Worm (Caenorhabditis elegans): Measurements from ENCODE around the gene F29B9.11.

The F29B9.11 gene

ce11 chrIV:4656380-4656779, 3.6 kb downstream of the F29B9.11 start:
- TF ChIP-seq ztf-29 (GFP tag; IDR thresholded peaks at IDR 0.05) = no peak
- no peak for TF ChIP-seq med-1 (GFP tag; optimal IDR thresholded peaks at IDR 0.05; ENCODE audit: insufficient read depth)
- no peak for TF ChIP-seq flt-1 (GFP tag; IDR thresholded peaks at IDR 0.05)
- no peak for TF ChIP-seq ztf-23 (GFP tag; IDR thresholded peaks at IDR 0.05)
- TF ChIP-seq tab-1 (GFP tag; IDR thresholded peaks at IDR 0.05) = no peak
- no peak for TF ChIP-seq klf-2 (GFP tag; conservative IDR thresholded peaks at IDR 0.05)
- no peak for TF ChIP-seq T22C8.4 (GFP tag; IDR thresholded peaks at IDR 0.05)
- TF ChIP-seq cog-1 (tag; optimal IDR thresholded peaks at IDR 0.05) = no peak
- TF ChIP-seq ref-1 (GFP tag; conservative IDR thresholded peaks at IDR 0.05) = no peak

DNA sequence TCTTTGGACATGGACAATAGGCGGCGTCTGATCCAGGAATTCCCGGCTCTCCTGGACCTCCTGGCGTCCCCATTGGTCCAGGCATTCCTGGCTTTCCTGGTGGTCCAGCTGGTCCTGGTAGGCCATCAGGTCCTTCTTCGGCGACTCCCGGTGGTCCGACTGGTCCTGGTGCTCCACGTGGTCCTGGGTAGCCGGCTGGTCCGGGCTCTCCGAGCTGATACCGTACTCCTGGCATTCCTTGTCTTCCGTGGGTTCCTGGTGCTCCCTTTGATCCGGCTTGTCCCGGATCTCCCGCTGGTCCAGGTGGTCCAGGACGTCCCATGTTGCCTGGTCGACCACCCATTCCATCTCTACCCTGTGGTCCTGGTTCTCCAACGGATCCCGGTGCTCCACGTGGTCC, 4.0 kb downstream of the F29B9.11 start:
- no peak for TF ChIP-seq ref-1 (GFP tag; conservative IDR thresholded peaks at IDR 0.05)
- no peak for TF ChIP-seq klf-2 (GFP tag; conservative IDR thresholded peaks at IDR 0.05)
- TF ChIP-seq T22C8.4 (GFP tag; IDR thresholded peaks at IDR 0.05) = no peak
- TF ChIP-seq tab-1 (GFP tag; IDR thresholded peaks at IDR 0.05) = no peak
- no peak for TF ChIP-seq med-1 (GFP tag; optimal IDR thresholded peaks at IDR 0.05; ENCODE audit: insufficient read depth)
- no peak for TF ChIP-seq flt-1 (GFP tag; IDR thresholded peaks at IDR 0.05)
- no peak for TF ChIP-seq cog-1 (tag; optimal IDR thresholded peaks at IDR 0.05)

DNA sequence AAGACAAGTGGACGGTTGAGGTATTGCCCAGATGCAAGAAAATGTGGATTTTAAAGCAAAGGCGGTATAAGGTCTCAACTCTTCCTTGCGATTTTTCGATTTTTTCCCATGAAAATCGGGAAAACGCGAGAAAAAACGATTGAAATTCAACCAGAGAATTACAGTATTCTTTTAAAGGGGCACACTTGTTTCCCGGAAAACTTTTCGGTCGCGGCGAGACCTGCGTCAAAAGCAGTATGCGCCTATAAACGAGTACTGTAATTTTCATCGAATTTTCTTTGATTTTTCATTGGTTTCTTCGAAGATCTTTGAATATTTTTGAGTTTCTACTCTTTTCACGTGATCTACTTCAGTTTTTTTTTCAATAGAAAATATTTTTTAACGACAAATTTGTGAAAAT, 6.3 kb downstream of the F29B9.11 start:
- no peak for TF ChIP-seq med-1 (GFP tag; optimal IDR thresholded peaks at IDR 0.05; ENCODE audit: insufficient read depth)
- TF ChIP-seq cog-1 (tag; optimal IDR thresholded peaks at IDR 0.05) = no peak
- no peak for TF ChIP-seq ref-1 (GFP tag; conservative IDR thresholded peaks at IDR 0.05)

- TF ChIP-seq ztf-23 (GFP tag; IDR thresholded peaks at IDR 0.05) (no peak), T22C8.4 (GFP tag; IDR thresholded peaks at IDR 0.05) (no peak), ztf-29 (GFP tag; IDR thresholded peaks at IDR 0.05) (no peak), klf-2 (GFP tag; conservative IDR thresholded peaks at IDR 0.05) (no peak), tab-1 (GFP tag; IDR thresholded peaks at IDR 0.05) (no peak), med-1 (GFP tag; optimal IDR thresholded peaks at IDR 0.05; ENCODE audit: insufficient read depth) (no peak), cog-1 (tag; optimal IDR thresholded peaks at IDR 0.05) (no peak)
These were observed 7.0 kb downstream of the F29B9.11 start, which contains the start of gene psr-1 for ce11 chrIV:4652962-4653361. Gene psr-1, plus strand, starts transcription at chrIV:4653262.

DNA sequence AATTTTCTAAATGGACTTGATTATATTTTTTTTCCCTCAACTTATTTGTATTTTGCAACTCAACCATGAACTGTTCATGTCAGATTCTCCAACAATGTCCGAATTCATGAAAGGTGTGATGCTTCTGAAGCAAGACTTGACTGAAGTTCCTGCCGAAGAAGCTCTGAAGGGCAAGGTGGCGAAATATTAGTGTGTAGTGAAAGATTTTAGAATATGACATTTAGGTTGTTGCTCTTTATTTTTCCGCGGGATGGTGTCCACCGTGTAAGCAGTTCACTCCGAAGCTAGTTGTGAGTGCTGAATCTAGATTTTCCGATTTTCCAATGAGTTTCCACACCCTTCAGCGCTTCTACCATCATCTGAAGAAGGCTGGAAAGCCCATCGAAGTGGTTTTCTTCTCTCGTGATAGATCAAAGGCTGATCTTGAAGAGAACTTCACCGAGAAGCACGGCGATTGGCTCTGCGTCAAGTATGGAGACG, 7.6 kb downstream of the F29B9.11 start, which contains the start of gene F29B9.5:
Gene F29B9.5, plus strand, starts transcription at position 51 of the 480 bp plus-strand sequence.
- TF ChIP-seq tab-1 (GFP tag; IDR thresholded peaks at IDR 0.05) (no peak), ztf-29 (GFP tag; IDR thresholded peaks at IDR 0.05) (no peak), ref-1 (GFP tag; conservative IDR thresholded peaks at IDR 0.05) (no peak), klf-2 (GFP tag; conservative IDR thresholded peaks at IDR 0.05) (no peak), T22C8.4 (GFP tag; IDR thresholded peaks at IDR 0.05) (no peak), cog-1 (tag; optimal IDR thresholded peaks at IDR 0.05) (no peak), flt-1 (GFP tag; IDR thresholded peaks at IDR 0.05) (no peak), ztf-23 (GFP tag; IDR thresholded peaks at IDR 0.05) (no peak), med-1 (GFP tag; optimal IDR thresholded peaks at IDR 0.05; ENCODE audit: insufficient read depth) (no peak)

DNA sequence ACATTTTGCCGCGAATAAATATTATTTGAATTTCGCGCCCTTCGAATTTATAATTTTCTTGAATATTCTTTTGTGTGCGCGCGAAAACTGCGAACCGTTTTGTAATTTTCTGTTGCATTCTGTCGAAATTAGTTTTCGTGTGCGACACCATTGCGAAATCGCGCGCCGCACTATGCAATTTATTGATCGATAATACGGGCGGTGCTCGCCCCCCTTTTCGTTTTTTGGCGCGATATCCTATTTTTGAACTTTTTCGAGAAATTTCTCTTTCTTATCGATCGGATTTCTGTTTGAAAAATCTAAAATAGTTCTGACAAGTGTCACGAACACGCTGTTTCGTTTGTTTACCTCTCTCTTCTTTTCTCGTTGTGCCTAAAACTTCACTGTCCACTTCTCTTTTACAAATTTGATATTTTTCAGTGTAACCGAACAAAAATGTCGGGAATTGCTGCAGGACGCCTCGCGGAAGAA, 9.3 kb downstream of the F29B9.11 start, which contains the start of gene ubc-9:
Gene ubc-9, plus strand, starts transcription at position 421 of the 471 bp plus-strand sequence.
- peak; percentile 58; the same call in 1 of the 2 replicates for TF ChIP-seq flt-1 (GFP tag; IDR thresholded peaks at IDR 0.05)
- no peak for TF ChIP-seq klf-2 (GFP tag; conservative IDR thresholded peaks at IDR 0.05)
- 0 out of 2 replicates have a peak, but pooled peaks have one; percentile 45 for TF ChIP-seq ztf-23 (GFP tag; IDR thresholded peaks at IDR 0.05)
- 0 out of 2 replicates have a peak, but pooled peaks have one; percentile 55 for TF ChIP-seq tab-1 (GFP tag; IDR thresholded peaks at IDR 0.05)
- TF ChIP-seq T22C8.4 (GFP tag; IDR thresholded peaks at IDR 0.05) = peak; percentile 99
- TF ChIP-seq ref-1 (GFP tag; conservative IDR thresholded peaks at IDR 0.05) = no peak
- TF ChIP-seq cog-1 (tag; optimal IDR thresholded peaks at IDR 0.05) = no peak

ce11 chrIV:4649460-4649859, 10.5 kb downstream of the F29B9.11 start, which contains the start of gene F29B9.7:
Gene F29B9.7, plus strand, starts transcription at chrIV:4649760.
- TF ChIP-seq T22C8.4 (GFP tag; IDR thresholded peaks at IDR 0.05) (no peak), flt-1 (GFP tag; IDR thresholded peaks at IDR 0.05) (no peak), ztf-23 (GFP tag; IDR thresholded peaks at IDR 0.05) (no peak), klf-2 (GFP tag; conservative IDR thresholded peaks at IDR 0.05) (no peak), tab-1 (GFP tag; IDR thresholded peaks at IDR 0.05) (no peak)

- TF ChIP-seq cog-1 (tag; optimal IDR thresholded peaks at IDR 0.05) (no peak), ztf-23 (GFP tag; IDR thresholded peaks at IDR 0.05) (no peak), med-1 (GFP tag; optimal IDR thresholded peaks at IDR 0.05; ENCODE audit: insufficient read depth) (no peak), tab-1 (GFP tag; IDR thresholded peaks at IDR 0.05) (no peak), klf-2 (GFP tag; conservative IDR thresholded peaks at IDR 0.05) (no peak), ztf-29 (GFP tag; IDR thresholded peaks at IDR 0.05) (no peak), ref-1 (GFP tag; conservative IDR thresholded peaks at IDR 0.05) (no peak), T22C8.4 (GFP tag; IDR thresholded peaks at IDR 0.05) (no peak)
These were observed 12.6 kb downstream of the F29B9.11 start, which contains the start of gene F29B9.8 for ce11 chrIV:4647385-4647784. Gene F29B9.8, plus strand, starts transcription at chrIV:4647685.

DNA sequence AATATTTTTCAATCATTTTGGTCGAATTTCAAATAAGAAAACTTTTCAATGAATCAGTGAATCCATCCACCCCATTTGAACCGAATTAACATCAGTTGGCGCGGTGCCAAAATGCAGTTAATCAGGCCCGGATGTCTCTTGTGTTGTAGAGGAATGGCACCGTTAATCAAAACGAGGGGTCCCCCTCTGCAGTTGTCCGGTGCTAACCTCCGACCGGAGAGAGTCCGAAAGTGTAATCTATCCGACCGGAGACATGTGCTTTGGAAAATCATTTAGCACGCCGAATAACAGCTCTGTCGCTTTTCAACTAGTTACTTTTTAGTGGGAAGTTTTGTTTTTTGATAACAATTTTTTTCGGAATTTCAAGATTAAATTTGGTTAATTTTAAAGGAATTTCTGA, 14.8 kb downstream of the F29B9.11 start:
- TF ChIP-seq ref-1 (GFP tag; conservative IDR thresholded peaks at IDR 0.05) (no peak), flt-1 (GFP tag; IDR thresholded peaks at IDR 0.05) (no peak)

- peak; percentile 68; the same call in 1 of the 2 replicates for TF ChIP-seq ztf-29 (GFP tag; IDR thresholded peaks at IDR 0.05)
- no peak for TF ChIP-seq flt-1 (GFP tag; IDR thresholded peaks at IDR 0.05)
- no peak for TF ChIP-seq T22C8.4 (GFP tag; IDR thresholded peaks at IDR 0.05)
- 0 out of 2 replicates have a peak, but pooled peaks have one; percentile 27 for TF ChIP-seq ref-1 (GFP tag; conservative IDR thresholded peaks at IDR 0.05)
- TF ChIP-seq med-1 (GFP tag; optimal IDR thresholded peaks at IDR 0.05; ENCODE audit: insufficient read depth) = no peak
- no peak for TF ChIP-seq cog-1 (tag; optimal IDR thresholded peaks at IDR 0.05)
- TF ChIP-seq ztf-23 (GFP tag; IDR thresholded peaks at IDR 0.05) = no peak
- TF ChIP-seq tab-1 (GFP tag; IDR thresholded peaks at IDR 0.05) = no peak
These were observed 16.4 kb downstream of the F29B9.11 start for ce11 chrIV:4643577-4643976.
